Worm (Caenorhabditis elegans) whole organism, L1 larva: ENCODE results near the gene adt-1.

ENCODE experiments used
- C04F5.9 ChIP-seq: sonication (generic microtip); optimal IDR thresholded peaks from 2 replicates; lab custom pipeline; 2016; ENCODE audit warnings: missing genetic modification characterization, missing compliant biosample characterization
- C16A3.4 ChIP-seq: fragments of 150-350 bp; optimal IDR thresholded peaks from 2 replicates; lab custom pipeline; 2014; ENCODE audit warnings: missing biosample characterization, missing genetic modification characterization
- Y116A8C.19 ChIP-seq: sonication (generic microtip); optimal IDR thresholded peaks from 2 replicates; lab custom pipeline; 2016; ENCODE audit warnings: missing compliant biosample characterization, missing genetic modification characterization, borderline replicate concordance
- ama-1 ChIP-seq: fragments of 150-350 bp; optimal IDR thresholded peaks from 2 replicates; lab custom pipeline; 2014
- blmp-1 ChIP-seq: fragments of 150-350 bp; optimal IDR thresholded peaks from 2 replicates; lab custom pipeline; 2014; ENCODE audit warnings: missing biosample characterization, missing genetic modification characterization
- ceh-63 ChIP-seq: fragments of 200-800 bp; sonication (Bioruptor generic); optimal IDR thresholded peaks from 2 replicates; lab custom pipeline; 2018; ENCODE audit warnings: mild to moderate bottlenecking, missing genetic modification characterization, missing compliant biosample characterization
- ceh-82 ChIP-seq, 3 experiments: fragments of 150-350 bp in 1 of 3; sonication (generic microtip) in 2 of 3; optimal IDR thresholded peaks; 2 replicates each; lab custom pipeline; 2014 to 2017; ENCODE audit warnings: missing biosample characterization in 3 of 3, missing genetic modification characterization in 3 of 3
- dpl-1 ChIP-seq, 3 experiments: fragments of 150-350 bp in 2 of 3; sonication (generic microtip) in 1 of 3; optimal IDR thresholded peaks; 2 replicates each; lab custom pipeline; 2014 to 2017; ENCODE audit warnings: missing biosample characterization in 3 of 3, missing genetic modification characterization in 3 of 3, missing genetic modification reagents in 3 of 3
- dsc-1 ChIP-seq: sonication (generic microtip); optimal IDR thresholded peaks from 2 replicates; lab custom pipeline; 2016; ENCODE audit warnings: mild to moderate bottlenecking, missing genetic modification characterization, missing compliant biosample characterization
- efl-1 ChIP-seq, 4 experiments: fragments of 150-350 bp; optimal IDR thresholded peaks in 3 of 4; peaks in 1 of 4; 1 replicate in 1 of 4; 2 replicates in 3 of 4; lab custom pipeline; 2014; ENCODE audit warnings: missing biosample characterization in 2 of 4, missing genetic modification characterization in 2 of 4, missing genetic modification reagents in 2 of 4
- egl-13 ChIP-seq: sonication (generic microtip); optimal IDR thresholded peaks from 2 replicates; lab custom pipeline; 2016; ENCODE audit warnings: missing genotype, missing genetic modification reagents, missing genetic modification characterization, missing compliant biosample characterization
- elt-2 ChIP-seq: sonication (generic microtip); optimal IDR thresholded peaks from 2 replicates; lab custom pipeline; 2016; ENCODE audit warnings: missing genetic modification characterization, mild to moderate bottlenecking, inconsistent platforms, missing compliant biosample characterization, missing genetic modification reagents
- elt-3 ChIP-seq, 6 experiments: fragments of 150-350 bp in 1 of 6; sonication (generic microtip); optimal IDR thresholded peaks; 2 replicates each; lab custom pipeline; 2017 to 2018; ENCODE audit warnings: missing biosample characterization in 6 of 6, missing genetic modification characterization in 6 of 6, inconsistent platforms in 1 of 6
- fkh-8 ChIP-seq: sonication (generic microtip); optimal IDR thresholded peaks from 2 replicates; lab custom pipeline; 2016; ENCODE audit warnings: mild to moderate bottlenecking, missing genetic modification characterization, missing compliant biosample characterization
- lin-13 ChIP-seq: fragments of 150-350 bp; optimal IDR thresholded peaks from 2 replicates; lab custom pipeline; 2014; ENCODE audit warnings: missing biosample characterization, missing genetic modification reagents, missing genetic modification characterization
- lin-14 ChIP-seq: fragments of 200-800 bp; sonication (Bioruptor generic); optimal IDR thresholded peaks from 2 replicates; lab custom pipeline; 2018; ENCODE audit warnings: mild to moderate bottlenecking, missing genetic modification characterization, moderate library complexity, missing compliant biosample characterization
- lin-35 ChIP-seq, 2 experiments: fragments of 150-350 bp; optimal IDR thresholded peaks; 2 replicates each; lab custom pipeline; 2014; ENCODE audit warnings: missing biosample characterization in 2 of 2, missing genetic modification characterization in 2 of 2, missing genetic modification reagents in 2 of 2
- lin-39 ChIP-seq: fragments of 150-350 bp; optimal IDR thresholded peaks from 2 replicates; lab custom pipeline; 2014; ENCODE audit warnings: missing biosample characterization, missing genetic modification reagents, missing genetic modification characterization
- lir-3 ChIP-seq: sonication (generic microtip); optimal IDR thresholded peaks from 2 replicates; lab custom pipeline; 2016; ENCODE audit warnings: mild to moderate bottlenecking, missing genetic modification characterization, moderate library complexity, missing compliant biosample characterization; ENCODE audit not compliant: poor library complexity
- lsy-2 ChIP-seq, 2 experiments: fragments of 150-350 bp; optimal IDR thresholded peaks; 2 replicates each; lab custom pipeline; 2014; ENCODE audit warnings: missing biosample characterization in 2 of 2, missing genetic modification characterization in 2 of 2
- mdl-1 ChIP-seq, 2 experiments: fragments of 150-350 bp; optimal IDR thresholded peaks; 2 replicates each; lab custom pipeline; 2014 to 2017; ENCODE audit warnings: missing biosample characterization in 2 of 2, missing genetic modification characterization in 2 of 2, inconsistent platforms in 1 of 2
- mep-1 ChIP-seq: fragments of 150-350 bp; optimal IDR thresholded peaks from 2 replicates; lab custom pipeline; 2014; ENCODE audit warnings: missing biosample characterization, missing genetic modification characterization
- nhr-12 ChIP-seq: sonication (generic microtip); optimal IDR thresholded peaks from 2 replicates; lab custom pipeline; 2017; ENCODE audit warnings: missing biosample characterization, missing genetic modification characterization
- nhr-19 ChIP-seq: fragments of 200-800 bp; sonication (Bioruptor generic); conservative IDR thresholded peaks from 2 replicates; pipeline ENCODE4 v1.3.6; 2022; ENCODE audit warnings: missing genetic modification characterization, missing compliant biosample characterization
- nhr-20 ChIP-seq: sonication (generic microtip); optimal IDR thresholded peaks from 2 replicates; lab custom pipeline; 2016; ENCODE audit warnings: mild to moderate bottlenecking, missing genetic modification characterization, missing compliant biosample characterization
- nhr-47 ChIP-seq: sonication (generic microtip); optimal IDR thresholded peaks from 2 replicates; lab custom pipeline; 2016; ENCODE audit warnings: mild to moderate bottlenecking, missing genetic modification characterization, moderate library complexity, missing compliant biosample characterization
- nhr-71 ChIP-seq: sonication (generic microtip); optimal IDR thresholded peaks from 2 replicates; lab custom pipeline; 2016; ENCODE audit warnings: mild to moderate bottlenecking, missing genetic modification characterization, moderate library complexity, missing compliant biosample characterization
- nhr-77 ChIP-seq: fragments of 150-350 bp; optimal IDR thresholded peaks from 2 replicates; lab custom pipeline; 2014; ENCODE audit warnings: missing biosample characterization, missing genetic modification characterization
- nhr-85 ChIP-seq: sonication (generic microtip); peaks from one replicate; lab custom pipeline; 2016; ENCODE audit warnings: missing genetic modification characterization, inconsistent platforms, missing compliant biosample characterization
- nhr-90 ChIP-seq: sonication (generic microtip); optimal IDR thresholded peaks from 2 replicates; lab custom pipeline; 2016; ENCODE audit warnings: mild to moderate bottlenecking, missing genetic modification characterization, missing compliant biosample characterization; ENCODE audit not compliant: poor library complexity
- pax-3 ChIP-seq: fragments of 200-800 bp; sonication (Bioruptor generic); optimal IDR thresholded peaks from 2 replicates; lab custom pipeline; 2018; ENCODE audit warnings: mild to moderate bottlenecking, missing genetic modification characterization, moderate library complexity, missing compliant biosample characterization
- rnt-1 ChIP-seq: sonication (generic microtip); optimal IDR thresholded peaks from 2 replicates; lab custom pipeline; 2016; ENCODE audit warnings: mild to moderate bottlenecking, missing genetic modification characterization, moderate library complexity, missing compliant biosample characterization
- skn-1 ChIP-seq: fragments of 150-350 bp; optimal IDR thresholded peaks from 2 replicates; lab custom pipeline; 2014; ENCODE audit warnings: missing biosample characterization, missing genetic modification characterization
- snu-23 ChIP-seq: sonication (generic microtip); optimal IDR thresholded peaks from 2 replicates; lab custom pipeline; 2016; ENCODE audit warnings: missing genetic modification characterization, missing compliant biosample characterization
- sup-37 ChIP-seq: fragments of 200-800 bp; sonication (Bioruptor generic); optimal IDR thresholded peaks from 2 replicates; lab custom pipeline; 2018; ENCODE audit warnings: mild to moderate bottlenecking, missing genetic modification characterization, missing compliant biosample characterization
- swsn-7 ChIP-seq: sonication (generic microtip); optimal IDR thresholded peaks from 2 replicates; lab custom pipeline; 2016; ENCODE audit warnings: missing genetic modification characterization, missing compliant biosample characterization
- tbx-2 ChIP-seq: sonication (generic microtip); optimal IDR thresholded peaks from 2 replicates; lab custom pipeline; 2016; ENCODE audit warnings: missing genetic modification characterization, missing compliant biosample characterization
- tlp-1 ChIP-seq: fragments of 150-350 bp; optimal IDR thresholded peaks from 2 replicates; lab custom pipeline; 2014; ENCODE audit warnings: missing biosample characterization, missing genetic modification characterization
- unc-130 ChIP-seq: fragments of 150-350 bp; optimal IDR thresholded peaks from 2 replicates; lab custom pipeline; 2017; ENCODE audit warnings: missing biosample characterization, missing genetic modification characterization, inconsistent platforms
- unc-62 ChIP-seq: fragments of 150-350 bp; optimal IDR thresholded peaks from 2 replicates; lab custom pipeline; 2014; ENCODE audit warnings: missing biosample characterization, missing genetic modification reagents, missing genetic modification characterization
- xbp-1 ChIP-seq: sonication (generic microtip); optimal IDR thresholded peaks from 2 replicates; lab custom pipeline; 2016; ENCODE audit warnings: missing genetic modification characterization, missing compliant biosample characterization
- zag-1 ChIP-seq: fragments of 150-350 bp; optimal IDR thresholded peaks from 2 replicates; lab custom pipeline; 2014; ENCODE audit warnings: missing biosample characterization, missing genetic modification characterization
- ztf-11 ChIP-seq, 2 experiments: sonication (generic microtip); optimal IDR thresholded peaks; 2 replicates each; lab custom pipeline; 2016 to 2017; ENCODE audit warnings: missing genetic modification characterization in 2 of 2, missing biosample characterization in 1 of 2, missing compliant biosample characterization in 1 of 2
- ztf-4 ChIP-seq: fragments of 150-350 bp; optimal IDR thresholded peaks from 2 replicates; lab custom pipeline; 2014; ENCODE audit warnings: missing biosample characterization, missing genetic modification characterization

The adt-1 gene

DNA sequence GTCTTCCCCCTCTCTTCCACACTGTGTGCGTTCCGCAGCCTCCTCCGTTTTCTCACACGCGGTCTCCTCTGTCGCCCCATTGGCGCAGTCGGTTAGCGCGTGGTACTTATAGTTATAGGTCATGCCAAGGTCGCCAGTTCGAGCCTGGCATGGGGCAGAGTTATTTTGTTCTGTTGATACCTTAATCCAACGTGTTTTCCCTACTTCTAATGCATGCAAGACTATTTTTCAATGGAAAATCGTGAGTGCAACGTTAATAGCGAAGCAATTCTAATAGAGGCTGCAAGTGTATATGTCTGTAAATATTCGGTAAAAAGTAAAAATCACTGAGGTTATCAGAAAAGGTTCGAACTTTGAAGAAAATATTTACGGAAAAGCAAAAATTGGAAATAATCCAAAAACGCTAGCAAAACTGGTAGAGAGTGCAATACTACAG, 17.5 kb upstream of the adt-1 start:
- no peak for TF ChIP-seq dpl-1 (GFP tag; optimal IDR thresholded peaks at IDR 0.05; lab: Kevin White, UChicago)
- peak; percentile 75 for TF ChIP-seq nhr-20 (tag; lab: Kevin White, UChicago)
- TF ChIP-seq nhr-47 (tag; lab: Kevin White, UChicago): peak; percentile 67
- peak; percentile 7 for TF ChIP-seq ztf-4
- peak in 1 of 2 experiments; percentile 80 for TF ChIP-seq mdl-1 (tag; optimal IDR thresholded peaks at IDR 0.05; lab: Kevin White, UChicago)
- peak; percentile 13 for TF ChIP-seq unc-130 (tag; lab: Kevin White, UChicago)
- peak; percentile 71 for TF ChIP-seq rnt-1
- peak; percentile 48 for TF ChIP-seq mep-1
- peak; percentile 38 for TF ChIP-seq lir-3
- TF ChIP-seq pax-3 (tag; lab: Kevin White, UChicago): no peak
- no peak for TF ChIP-seq lin-39 (tag; lab: Kevin White, UChicago)
- peak; percentile 39 for TF ChIP-seq skn-1 (tag; lab: Kevin White, UChicago)
- peak; percentile 47 for TF ChIP-seq dsc-1 (tag; lab: Kevin White, UChicago)
- TF ChIP-seq nhr-77 (tag; lab: Kevin White, UChicago): peak; percentile 48
- TF ChIP-seq zag-1 (tag; lab: Kevin White, UChicago): no peak
- TF ChIP-seq elt-2 (tag; lab: Kevin White, UChicago): peak; percentile 36
- no peak for TF ChIP-seq unc-62 (GFP tag; lab: Kevin White, UChicago)
- TF ChIP-seq snu-23 (GFP tag; lab: Kevin White, UChicago): peak; percentile 69
- TF ChIP-seq nhr-90 (tag; lab: Kevin White, UChicago): peak; percentile 77
- no peak for TF ChIP-seq ceh-63
- peak; percentile 61 for TF ChIP-seq nhr-71 (tag; lab: Kevin White, UChicago)
- peak; percentile 52 for TF ChIP-seq lin-13 (GFP tag; lab: Kevin White, UChicago)
- TF ChIP-seq ceh-82 (tag; optimal IDR thresholded peaks at IDR 0.05; lab: Kevin White, UChicago): peak in 1 of 3 experiments; percentile 61
- TF ChIP-seq lin-14 (GFP tag; lab: Kevin White, UChicago): peak; percentile 52
- TF ChIP-seq nhr-19: peak; percentile 50
- TF ChIP-seq blmp-1: peak; percentile 23
- peak; percentile 69 for TF ChIP-seq C16A3.4 (tag; lab: Kevin White, UChicago)
- TF ChIP-seq efl-1 (optimal IDR thresholded peaks at IDR 0.05; lab: Kevin White, UChicago): peak in 1 of 2 experiments; percentile 16
- TF ChIP-seq efl-1 (GFP tag; optimal IDR thresholded peaks at IDR 0.05 in 1 of 2; lab: Kevin White, UChicago): peak in 1 of 2 experiments; percentile 80
- TF ChIP-seq nhr-85 (tag; lab: Kevin White, UChicago): peak; percentile 65
- peak in 1 of 2 experiments; percentile 49 for TF ChIP-seq lsy-2 (tag; optimal IDR thresholded peaks at IDR 0.05; lab: Kevin White, UChicago)
- peak in 1 of 2 experiments; percentile 21 for TF ChIP-seq ztf-11 (tag; optimal IDR thresholded peaks at IDR 0.05; lab: Kevin White, UChicago)
- TF ChIP-seq egl-13: peak; percentile 9
- TF ChIP-seq C04F5.9 (tag; lab: Kevin White, UChicago): no peak
- TF ChIP-seq tbx-2 (tag; lab: Kevin White, UChicago): peak; percentile 26
- TF ChIP-seq xbp-1: peak; percentile 26
- TF ChIP-seq Y116A8C.19: no peak
- peak in 1 of 2 experiments; percentile 73 for TF ChIP-seq lin-35 (GFP tag; optimal IDR thresholded peaks at IDR 0.05; lab: Kevin White, UChicago)
- peak; percentile 56 for TF ChIP-seq swsn-7 (tag; lab: Kevin White, UChicago)
- TF ChIP-seq, all 84 proteins: peak for 30

DNA sequence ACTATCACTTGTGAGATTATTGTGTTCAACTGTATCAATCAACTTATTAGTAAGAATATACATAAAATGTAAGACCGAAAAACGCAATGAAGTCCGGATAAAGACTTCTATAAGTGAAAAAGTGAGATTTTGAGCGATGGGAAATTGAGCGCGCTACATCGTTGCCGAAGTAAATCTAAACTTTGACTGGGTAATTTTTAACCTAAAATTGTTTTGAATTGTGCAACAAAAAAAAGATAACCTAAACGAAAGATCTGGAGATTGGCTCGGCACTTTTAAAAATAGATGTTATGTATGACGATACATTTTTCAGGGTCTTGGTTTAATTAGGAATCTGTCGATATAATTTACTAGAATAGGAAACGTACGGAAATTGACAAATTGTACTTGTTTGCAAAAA, 15.5 kb upstream of the adt-1 start:
- TF ChIP-seq rnt-1 (no peak), C16A3.4 (tag; lab: Kevin White, UChicago) (peak; percentile 25), nhr-90 (tag; lab: Kevin White, UChicago) (peak; percentile 10)

- TF ChIP-seq mdl-1 (tag; optimal IDR thresholded peaks at IDR 0.05; lab: Kevin White, UChicago) (peak in 1 of 2 experiments; percentile 38), ama-1 (peak; percentile 81), tlp-1 (tag; lab: Kevin White, UChicago) (no peak), sup-37 (GFP tag; lab: Kevin White, UChicago) (no peak), nhr-71 (tag; lab: Kevin White, UChicago) (peak; percentile 53), ztf-4 (peak; percentile 28), lin-35 (GFP tag; optimal IDR thresholded peaks at IDR 0.05; lab: Kevin White, UChicago) (peak in 1 of 2 experiments; percentile 71), lin-14 (GFP tag; lab: Kevin White, UChicago) (peak; percentile 1), nhr-90 (tag; lab: Kevin White, UChicago) (peak; percentile 7), nhr-12 (tag; lab: Kevin White, UChicago) (no peak), nhr-47 (tag; lab: Kevin White, UChicago) (peak; percentile 62), elt-3 (tag; optimal IDR thresholded peaks at IDR 0.05; lab: Kevin White, UChicago) (peak in 1 of 6 experiments; percentile 1), nhr-20 (tag; lab: Kevin White, UChicago) (peak; percentile 14), fkh-8 (tag; lab: Kevin White, UChicago) (peak; percentile 49)
Observed at ce11 chrX:12663537-12663936, 15.1 kb upstream of the adt-1 start, which contains the start of gene nlp-76. Gene nlp-76 (minus strand): TSS chrX:12663903.
